Worm (Caenorhabditis elegans): ENCODE measurements around the gene C06B8.2.

C06B8.2 gene

DNA sequence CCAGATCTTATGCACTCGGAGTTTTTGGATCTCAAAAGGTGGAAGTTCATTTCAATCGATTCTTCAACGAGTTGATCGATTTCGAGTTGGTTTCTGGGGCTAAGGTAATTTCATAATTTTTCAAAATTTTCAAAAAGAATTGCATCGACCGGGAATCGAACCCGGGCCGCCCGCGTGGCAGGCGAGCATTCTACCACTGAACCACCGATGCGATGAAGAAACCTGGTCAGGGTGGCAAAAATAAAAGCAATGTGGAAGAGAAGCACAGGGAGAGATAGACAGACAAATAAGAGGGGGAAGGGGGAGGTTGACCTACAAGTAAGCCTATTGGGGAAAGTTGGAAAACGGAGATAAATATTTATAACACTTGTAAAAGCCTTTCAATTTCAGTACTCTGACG, 26.5 kb upstream of the C06B8.2 start (continued):
- TF ChIP-seq duxl-1 (tag; optimal IDR thresholded peaks at IDR 0.05; ENCODE audit: poor library complexity), result no peak
- no peak for TF ChIP-seq ZK546.5 (tag; optimal IDR thresholded peaks at IDR 0.05)
- TF ChIP-seq hlh-11 (tag; optimal IDR thresholded peaks at IDR 0.05), result peak; percentile 41
- TF ChIP-seq mxl-3 (GFP tag; optimal IDR thresholded peaks at IDR 0.05), result no peak
- no peak for TF ChIP-seq daf-8 (GFP tag; IDR thresholded peaks at IDR 0.05)
- TF ChIP-seq nhr-48 (tag; optimal IDR thresholded peaks at IDR 0.05), result no peak
- peak; percentile 23; the same call in 1 of the 2 replicates for TF ChIP-seq lin-1 (GFP tag; IDR thresholded peaks at IDR 0.05)
- peak; percentile 81 for TF ChIP-seq egl-43 (GFP tag; IDR thresholded peaks at IDR 0.05)
- peak in 1 of 2 experiments; percentile 29 for TF ChIP-seq mdl-1 (tag; optimal IDR thresholded peaks at IDR 0.05)
- no peak for TF ChIP-seq nhr-41 (GFP tag; IDR thresholded peaks at IDR 0.05)
- no peak for TF ChIP-seq egl-27 (tag; optimal IDR thresholded peaks at IDR 0.05)
- TF ChIP-seq ztf-11 (tag; optimal IDR thresholded peaks at IDR 0.05), result no peak
- no peak for TF ChIP-seq lin-15B (tag; optimal IDR thresholded peaks at IDR 0.05)
- TF ChIP-seq lin-13 (GFP tag; optimal IDR thresholded peaks at IDR 0.05), result no peak
- TF ChIP-seq zfp-2 (tag; optimal IDR thresholded peaks at IDR 0.05), result no peak
- TF ChIP-seq tra-1 (GFP tag; IDR thresholded peaks at IDR 0.05), result peak; percentile 54; the same call in 1 of the 2 replicates
- no peak for TF ChIP-seq ztf-7 (tag; optimal IDR thresholded peaks at IDR 0.05)
- TF ChIP-seq Y75B8A.6 (GFP tag; IDR thresholded peaks at IDR 0.05), result no peak
- TF ChIP-seq F49E8.2 (tag; optimal IDR thresholded peaks at IDR 0.05; ENCODE audit: borderline replicate concordance), result no peak
- TF ChIP-seq lsy-2 (tag; optimal IDR thresholded peaks at IDR 0.05), result no peak
- peak; percentile 81 for TF ChIP-seq arid-1 (GFP tag; conservative IDR thresholded peaks at IDR 0.05)
- no peak for TF ChIP-seq dmd-9 (GFP tag; IDR thresholded peaks at IDR 0.05)
- TF ChIP-seq snpc-4 (tag; optimal IDR thresholded peaks at IDR 0.05), result no peak
- no peak for TF ChIP-seq daf-19 (GFP tag; conservative IDR thresholded peaks at IDR 0.05)
- no peak for TF ChIP-seq zip-11 (GFP tag; IDR thresholded peaks at IDR 0.05)
- TF ChIP-seq F44E2.7 (GFP tag; IDR thresholded peaks at IDR 0.05), result 0 out of 2 replicates have a peak, but pooled peaks have one; percentile 6
- TF ChIP-seq ceh-20 (GFP tag; IDR thresholded peaks at IDR 0.05), result peak; percentile 68
- no peak for TF ChIP-seq ama-1 (optimal IDR thresholded peaks at IDR 0.05)
- TF ChIP-seq ceh-62 (tag; optimal IDR thresholded peaks at IDR 0.05), result no peak
- TF ChIP-seq dmd-8 (GFP tag; IDR thresholded peaks at IDR 0.05), result peak; percentile 72
- TF ChIP-seq saeg-2 (GFP tag; IDR thresholded peaks at IDR 0.05), result no peak
- peak; percentile 82 for TF ChIP-seq ctbp-1 (GFP tag; IDR thresholded peaks at IDR 0.05)
- TF ChIP-seq lim-7 (GFP tag; IDR thresholded peaks at IDR 0.05), result peak; percentile 90
- TF ChIP-seq nhr-102 (tag; optimal IDR thresholded peaks at IDR 0.05), result peak; percentile 26
- peak; percentile 2 to 65 for TF ChIP-seq daf-16 (GFP tag; optimal IDR thresholded peaks at IDR 0.05)
- peak; percentile 44 for TF ChIP-seq daf-16 (tag; optimal IDR thresholded peaks at IDR 0.05)
- no peak for TF ChIP-seq mxl-2 (GFP tag; conservative IDR thresholded peaks at IDR 0.05)
- TF ChIP-seq F26F4.8 (GFP tag; conservative IDR thresholded peaks at IDR 0.05), result 0 out of 2 replicates have a peak, but pooled peaks have one; percentile 49
- TF ChIP-seq nhr-42 (GFP tag; IDR thresholded peaks at IDR 0.05), result 0 out of 2 replicates have a peak, but pooled peaks have one; percentile 44
- TF ChIP-seq unc-39 (tag; optimal IDR thresholded peaks at IDR 0.05), result no peak
- peak; percentile 13; the same call in 1 of the 2 replicates for TF ChIP-seq Y105C5A.15 (GFP tag; IDR thresholded peaks at IDR 0.05)
- TF ChIP-seq nhr-10 (tag; optimal IDR thresholded peaks at IDR 0.05), result no peak
- 0 out of 2 replicates have a peak, but pooled peaks have one; percentile 10 for TF ChIP-seq madf-9 (GFP tag; conservative IDR thresholded peaks at IDR 0.05)
- no peak for TF ChIP-seq dve-1 (tag; optimal IDR thresholded peaks at IDR 0.05; ENCODE audit: insufficient read depth)
- TF ChIP-seq hmg-1.1 (GFP tag; IDR thresholded peaks at IDR 0.05), result peak; percentile 48; the same call in 1 of the 2 replicates
- no peak for TF ChIP-seq mep-1 (tag; optimal IDR thresholded peaks at IDR 0.05)
- no peak for TF ChIP-seq ceh-28 (tag; optimal IDR thresholded peaks at IDR 0.05)
- no peak for TF ChIP-seq pha-4 (GFP tag; IDR thresholded peaks at IDR 0.05)
- no peak for TF ChIP-seq pha-4 (tag; optimal IDR thresholded peaks at IDR 0.05)
- peak; percentile 16 for TF ChIP-seq nhr-28 (tag; optimal IDR thresholded peaks at IDR 0.05)
- no peak for TF ChIP-seq zfp-3 (GFP tag; conservative IDR thresholded peaks at IDR 0.05)
- TF ChIP-seq ceh-44 (GFP tag; IDR thresholded peaks at IDR 0.05), result peak; percentile 62; the same call in 1 of the 2 replicates

Data from whole organism, L4 larva.